Worm (Caenorhabditis elegans): Measurements from ENCODE around the gene spcs-3.

The spcs-3 gene

DNA sequence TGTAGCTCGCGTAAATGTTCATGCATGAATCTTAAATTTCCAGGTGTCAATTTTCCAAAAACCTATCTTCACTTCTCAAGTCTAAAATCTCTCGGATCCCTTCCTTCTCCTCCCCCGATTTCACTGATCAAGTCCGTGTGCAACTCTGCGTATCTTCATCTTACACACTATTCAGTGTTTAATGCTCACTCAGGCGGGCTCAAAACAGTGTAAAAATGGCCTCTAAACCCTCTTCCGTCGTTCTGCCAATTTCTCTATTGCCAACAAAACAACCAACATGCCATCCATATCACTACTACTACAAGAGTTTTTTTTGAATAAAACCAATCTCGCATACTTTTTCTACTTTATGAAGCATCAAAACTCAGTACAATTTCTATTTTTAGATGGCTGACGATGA, 22.7 kb upstream of the spcs-3 start, which contains the start of gene F44B9.2:
Gene F44B9.2 (plus strand): TSS at position 387 of the 400 bp plus-strand sequence.
- no peak for TF ChIP-seq lsy-12 (tag; optimal IDR thresholded peaks at IDR 0.05)
- TF ChIP-seq nhr-28 (tag; optimal IDR thresholded peaks at IDR 0.05), result no peak
- no peak for TF ChIP-seq fkh-2 (tag; optimal IDR thresholded peaks at IDR 0.05)
- TF ChIP-seq zag-1 (tag; optimal IDR thresholded peaks at IDR 0.05), result no peak
- TF ChIP-seq mml-1 (tag; optimal IDR thresholded peaks at IDR 0.05), result no peak
- no peak for TF ChIP-seq nhr-12 (tag; optimal IDR thresholded peaks at IDR 0.05)

- TF ChIP-seq nfya-1 (tag; optimal IDR thresholded peaks at IDR 0.05; ENCODE audit: insufficient read depth) (no peak), elt-3 (tag; optimal IDR thresholded peaks at IDR 0.05) (no peak), fkh-10 (GFP tag; optimal IDR thresholded peaks at IDR 0.05) (no peak), egl-27 (tag; optimal IDR thresholded peaks at IDR 0.05) (no peak), unc-39 (tag; optimal IDR thresholded peaks at IDR 0.05) (no peak), snpc-4 (tag; optimal IDR thresholded peaks at IDR 0.05) (no peak), nhr-12 (tag; optimal IDR thresholded peaks at IDR 0.05) (no peak), skn-1 (tag; optimal IDR thresholded peaks at IDR 0.05) (no peak), lin-15B (tag; optimal IDR thresholded peaks at IDR 0.05) (no peak), hmg-11 (tag; optimal IDR thresholded peaks at IDR 0.05) (no peak), nhr-67 (tag; optimal IDR thresholded peaks at IDR 0.05) (no peak), nhr-11 (tag; optimal IDR thresholded peaks at IDR 0.05) (no peak), ztf-11 (tag; optimal IDR thresholded peaks at IDR 0.05) (no peak), mml-1 (tag; optimal IDR thresholded peaks at IDR 0.05) (no peak), elt-1 (tag; optimal IDR thresholded peaks at IDR 0.05) (no peak), eor-1 (tag; optimal IDR thresholded peaks at IDR 0.05) (no peak)
Measured at ce11 chrIII:8027942-8028341, 16.9 kb upstream of the spcs-3 start, which contains the start of gene mdt-30. mdt-30 (minus strand) TSS chrIII:8028042.

ce11 chrIII:8029487-8029886, 15.3 kb upstream of the spcs-3 start, which contains the start of gene F44B9.8:
F44B9.8 (minus strand) TSS chrIII:8029649.
- no peak for TF ChIP-seq fkh-2 (tag; optimal IDR thresholded peaks at IDR 0.05)
- no peak for TF ChIP-seq nhr-11 (tag; optimal IDR thresholded peaks at IDR 0.05)
- no peak for TF ChIP-seq nhr-28 (tag; optimal IDR thresholded peaks at IDR 0.05)
- TF ChIP-seq nhr-67 (tag; optimal IDR thresholded peaks at IDR 0.05), result no peak
- no peak for TF ChIP-seq tbx-2 (tag; optimal IDR thresholded peaks at IDR 0.05)
- TF ChIP-seq nhr-12 (tag; optimal IDR thresholded peaks at IDR 0.05), result no peak
- TF ChIP-seq egl-27 (tag; optimal IDR thresholded peaks at IDR 0.05), result no peak
- no peak for TF ChIP-seq ceh-9 (tag; optimal IDR thresholded peaks at IDR 0.05)
- TF ChIP-seq pha-4 (tag; optimal IDR thresholded peaks at IDR 0.05), result peak; percentile 92
- TF ChIP-seq ztf-4 (tag; optimal IDR thresholded peaks at IDR 0.05), result no peak
- TF ChIP-seq lin-39 (tag; optimal IDR thresholded peaks at IDR 0.05), result peak; percentile 37
- no peak for TF ChIP-seq nhr-76 (tag; optimal IDR thresholded peaks at IDR 0.05)
- peak; percentile 82 for TF ChIP-seq nhr-23 (tag; optimal IDR thresholded peaks at IDR 0.05)
- TF ChIP-seq R02D3.7 (tag; optimal IDR thresholded peaks at IDR 0.05), result peak; percentile 17
- peak; percentile 73 for TF ChIP-seq nhr-25 (tag; optimal IDR thresholded peaks at IDR 0.05)
- no peak for TF ChIP-seq mml-1 (tag; optimal IDR thresholded peaks at IDR 0.05)
- TF ChIP-seq hmg-11 (tag; optimal IDR thresholded peaks at IDR 0.05), result peak; percentile 32
- TF ChIP-seq nhr-77 (tag; optimal IDR thresholded peaks at IDR 0.05), result no peak
- no peak for TF ChIP-seq jun-1 (tag; optimal IDR thresholded peaks at IDR 0.05)
- no peak for TF ChIP-seq skn-1 (tag; optimal IDR thresholded peaks at IDR 0.05)
- TF ChIP-seq snpc-4 (tag; optimal IDR thresholded peaks at IDR 0.05), result peak; percentile 55
- TF ChIP-seq ceh-16 (tag; optimal IDR thresholded peaks at IDR 0.05), result no peak
- no peak for TF ChIP-seq sea-2 (GFP tag; optimal IDR thresholded peaks at IDR 0.05)
- peak; percentile 21 for TF ChIP-seq lsy-12 (tag; optimal IDR thresholded peaks at IDR 0.05)
- peak; percentile 79 for TF ChIP-seq nfya-1 (tag; optimal IDR thresholded peaks at IDR 0.05; ENCODE audit: insufficient read depth)
- TF ChIP-seq fkh-10 (GFP tag; optimal IDR thresholded peaks at IDR 0.05), result no peak
- no peak for TF ChIP-seq ceh-82 (tag; optimal IDR thresholded peaks at IDR 0.05)
- TF ChIP-seq elt-2 (tag; optimal IDR thresholded peaks at IDR 0.05), result peak; percentile 23
- peak; percentile 62 for TF ChIP-seq nhr-43 (tag; optimal IDR thresholded peaks at IDR 0.05; ENCODE audit: poor library complexity, severe bottlenecking)
- TF ChIP-seq egl-5 (tag; optimal IDR thresholded peaks at IDR 0.05), result no peak
- TF ChIP-seq aly-2 (tag; optimal IDR thresholded peaks at IDR 0.05), result no peak
- no peak for TF ChIP-seq ztf-11 (tag; optimal IDR thresholded peaks at IDR 0.05)
- TF ChIP-seq pqm-1 (tag; optimal IDR thresholded peaks at IDR 0.05), result no peak
- no peak for TF ChIP-seq daf-12 (tag; optimal IDR thresholded peaks at IDR 0.05)
- TF ChIP-seq zag-1 (tag; optimal IDR thresholded peaks at IDR 0.05), result no peak
- peak; percentile 87 for TF ChIP-seq lin-15B (tag; optimal IDR thresholded peaks at IDR 0.05)
- TF ChIP-seq unc-39 (tag; optimal IDR thresholded peaks at IDR 0.05), result no peak
- peak; percentile 22 for TF ChIP-seq ama-1 (optimal IDR thresholded peaks at IDR 0.05)
- TF ChIP-seq elt-3 (tag; optimal IDR thresholded peaks at IDR 0.05), result no peak
- no peak for TF ChIP-seq eor-1 (tag; optimal IDR thresholded peaks at IDR 0.05)
- TF ChIP-seq mdl-1 (tag; optimal IDR thresholded peaks at IDR 0.05), result no peak
- no peak for TF ChIP-seq elt-1 (tag; optimal IDR thresholded peaks at IDR 0.05)
- no peak for TF ChIP-seq ZK546.5 (tag; optimal IDR thresholded peaks at IDR 0.05)
- no peak for TF ChIP-seq fos-1 (tag; optimal IDR thresholded peaks at IDR 0.05)
- TF ChIP-seq unc-62 (GFP tag; optimal IDR thresholded peaks at IDR 0.05), result no peak
- TF ChIP-seq nhr-237 (tag; optimal IDR thresholded peaks at IDR 0.05), result no peak
- no peak for TF ChIP-seq ceh-28 (tag; optimal IDR thresholded peaks at IDR 0.05)

All from whole organism, L3 larva.